Fruit fly (Drosophila melanogaster) ovary, adult (tissue): ENCODE measurements around the gene Cpr64Ab.

Source experiments
- CG17801 ChIP-seq: fragments of 200-800 bp; optimal IDR thresholded peaks from 2 replicates; lab custom pipeline; 2019; ENCODE audit warnings: missing biosample characterization, mild to moderate bottlenecking, missing genetic modification characterization, moderate library complexity; ENCODE audit not compliant: partially characterized antibody

The Cpr64Ab gene

dm6 chr3L:4232227-4232626 is 20.9 kb upstream of the Cpr64Ab start:
- TF ChIP-seq CG17801: peak; percentile 2

dm6 chr3L:4231401-4232014 is 20.2 kb upstream of the Cpr64Ab start:
- no peak for TF ChIP-seq CG17801

- peak; percentile 46 for TF ChIP-seq CG17801
These were observed 19.1 kb upstream of the Cpr64Ab start for dm6 chr3L:4230357-4230901.

- no peak for TF ChIP-seq CG17801
These were observed 18.1 kb upstream of the Cpr64Ab start for dm6 chr3L:4229365-4229967.

- peak; percentile 57 for TF ChIP-seq CG17801
These were observed 17.0 kb upstream of the Cpr64Ab start for dm6 chr3L:4228187-4228836.

dm6 chr3L:4227164-4227563 is 15.8 kb upstream of the Cpr64Ab start, which contains the start of gene CG46460:
CG46460 (minus strand) TSS chr3L:4227302.
- TF ChIP-seq CG17801: no peak

dm6 chr3L:4225647-4226470 is 14.5 kb upstream of the Cpr64Ab start:
- no peak for TF ChIP-seq CG17801

- TF ChIP-seq CG17801: no peak
These were observed 10.5 kb upstream of the Cpr64Ab start for dm6 chr3L:4221792-4222191.

- TF ChIP-seq CG17801: no peak
These were observed 10.0 kb upstream of the Cpr64Ab start for dm6 chr3L:4221226-4221770.

dm6 chr3L:4220679-4221078 is 9.3 kb upstream of the Cpr64Ab start:
- no peak for TF ChIP-seq CG17801

- no peak for TF ChIP-seq CG17801
These were observed 8.2 kb upstream of the Cpr64Ab start for dm6 chr3L:4219291-4220228.

- no peak for TF ChIP-seq CG17801
These were observed 3.7 kb upstream of the Cpr64Ab start, which contains the start of gene Cpr64Ad for dm6 chr3L:4215079-4215478. Cpr64Ad (plus strand) TSS chr3L:4215379.

- no peak for TF ChIP-seq CG17801
These were observed 1.5 kb upstream of the Cpr64Ab start, which contains the start of gene Cpr64Ac for dm6 chr3L:4212815-4213214. Cpr64Ac (minus strand) TSS chr3L:4212915.

- TF ChIP-seq CG17801: no peak
These were observed 1.6 kb downstream of the Cpr64Ab start for dm6 chr3L:4209731-4210130.

- TF ChIP-seq CG17801: no peak
These were observed 2.3 kb downstream of the Cpr64Ab start, which contains the start of gene Cpr64Aa for dm6 chr3L:4209078-4209477. Cpr64Aa (minus strand) TSS chr3L:4209178.
